Worm (Caenorhabditis elegans): ENCODE data around the gene F49E2.2.
A peak's percentile ranks its signal among the peaks of the same experiment; 100 is the strongest.

F49E2.2 gene

ce11 chrX:9576928-9577327 is 10.4 kb downstream of the F49E2.2 start, which contains the start of gene glb-17:
Gene glb-17 (minus strand): TSS chrX:9577028.
- TF ChIP-seq W03F9.2 (tag; optimal IDR thresholded peaks at IDR 0.05), result no peak
- TF ChIP-seq him-1 (tag; optimal IDR thresholded peaks at IDR 0.05), result no peak

- TF ChIP-seq him-1 (tag; optimal IDR thresholded peaks at IDR 0.05) (no peak), dao-5 (tag; optimal IDR thresholded peaks at IDR 0.05) (no peak), W03F9.2 (tag; optimal IDR thresholded peaks at IDR 0.05) (no peak)
Observed at ce11 chrX:9584333-9584732, 17.8 kb downstream of the F49E2.2 start, which contains the start of gene gpx-5. Gene gpx-5 (plus strand): TSS chrX:9584668.

- TF ChIP-seq dao-5 (tag; optimal IDR thresholded peaks at IDR 0.05) (no peak), W03F9.2 (tag; optimal IDR thresholded peaks at IDR 0.05) (no peak), him-1 (tag; optimal IDR thresholded peaks at IDR 0.05) (no peak)
Observed at ce11 chrX:9585584-9586166, 19.1 kb downstream of the F49E2.2 start.

ce11 chrX:9587642-9588041 is 21.1 kb downstream of the F49E2.2 start, which contains the start of gene gpx-3:
Gene gpx-3 (plus strand): TSS chrX:9587942.
- TF ChIP-seq W03F9.2 (tag; optimal IDR thresholded peaks at IDR 0.05) (no peak), dao-5 (tag; optimal IDR thresholded peaks at IDR 0.05) (no peak), him-1 (tag; optimal IDR thresholded peaks at IDR 0.05) (no peak)

ce11 chrX:9589123-9589522 is 22.6 kb downstream of the F49E2.2 start, which contains the start of gene del-8:
Gene del-8 (plus strand): TSS chrX:9589423.
- TF ChIP-seq dao-5 (tag; optimal IDR thresholded peaks at IDR 0.05) (no peak), W03F9.2 (tag; optimal IDR thresholded peaks at IDR 0.05) (no peak), him-1 (tag; optimal IDR thresholded peaks at IDR 0.05) (no peak)

ce11 chrX:9597299-9597698 is 30.8 kb downstream of the F49E2.2 start:
- no peak for TF ChIP-seq him-1 (tag; optimal IDR thresholded peaks at IDR 0.05)
- TF ChIP-seq W03F9.2 (tag; optimal IDR thresholded peaks at IDR 0.05), result no peak
- no peak for TF ChIP-seq dao-5 (tag; optimal IDR thresholded peaks at IDR 0.05)

ce11 chrX:9602625-9603024 is 36.1 kb downstream of the F49E2.2 start:
- TF ChIP-seq dao-5 (tag; optimal IDR thresholded peaks at IDR 0.05) (no peak), him-1 (tag; optimal IDR thresholded peaks at IDR 0.05) (no peak), W03F9.2 (tag; optimal IDR thresholded peaks at IDR 0.05) (no peak)

ce11 chrX:9603180-9603579 is 36.7 kb downstream of the F49E2.2 start:
- TF ChIP-seq him-1 (tag; optimal IDR thresholded peaks at IDR 0.05), result no peak
- TF ChIP-seq dao-5 (tag; optimal IDR thresholded peaks at IDR 0.05), result no peak
- TF ChIP-seq W03F9.2 (tag; optimal IDR thresholded peaks at IDR 0.05), result no peak

- TF ChIP-seq him-1 (tag; optimal IDR thresholded peaks at IDR 0.05) (no peak), dao-5 (tag; optimal IDR thresholded peaks at IDR 0.05) (no peak), W03F9.2 (tag; optimal IDR thresholded peaks at IDR 0.05) (no peak)
Observed at ce11 chrX:9608127-9608526, 41.6 kb downstream of the F49E2.2 start.

- TF ChIP-seq W03F9.2 (tag; optimal IDR thresholded peaks at IDR 0.05), result no peak
- TF ChIP-seq dao-5 (tag; optimal IDR thresholded peaks at IDR 0.05), result no peak
- TF ChIP-seq him-1 (tag; optimal IDR thresholded peaks at IDR 0.05), result no peak
Observed at ce11 chrX:9610040-9610613, 43.6 kb downstream of the F49E2.2 start, which contains the start of gene C11E4.6. Gene C11E4.6 (plus strand): TSS chrX:9610563.

ce11 chrX:9616919-9617318 is 50.4 kb downstream of the F49E2.2 start, which contains the start of gene C11E4.7:
Gene C11E4.7 (plus strand): TSS chrX:9617219.
- TF ChIP-seq dao-5 (tag; optimal IDR thresholded peaks at IDR 0.05), result no peak
- no peak for TF ChIP-seq W03F9.2 (tag; optimal IDR thresholded peaks at IDR 0.05)
- no peak for TF ChIP-seq him-1 (tag; optimal IDR thresholded peaks at IDR 0.05)

- TF ChIP-seq W03F9.2 (tag; optimal IDR thresholded peaks at IDR 0.05) (no peak), him-1 (tag; optimal IDR thresholded peaks at IDR 0.05) (no peak), dao-5 (tag; optimal IDR thresholded peaks at IDR 0.05) (no peak)
Observed at ce11 chrX:9620136-9620535, 53.6 kb downstream of the F49E2.2 start, which contains the start of gene C11E4.8. Gene C11E4.8 (plus strand): TSS chrX:9620436.

ce11 chrX:9622609-9623008 is 56.1 kb downstream of the F49E2.2 start:
- TF ChIP-seq dao-5 (tag; optimal IDR thresholded peaks at IDR 0.05) (peak; percentile 71), him-1 (tag; optimal IDR thresholded peaks at IDR 0.05) (no peak)

Data from whole organism, L4/young adult.